Fruit fly (Drosophila melanogaster): Measurements from ENCODE around the gene CG31407.

The CG31407 gene

dm6 chr3R:10034995-10035446, 10.1 kb upstream of the CG31407 start (continued):
- no peak for TF ChIP-seq dysf (GFP tag; IDR thresholded peaks at IDR 0.05)
- no peak for TF ChIP-seq Sry-δ (GFP tag; optimal IDR thresholded peaks at IDR 0.05)
- TF ChIP-seq mirr (GFP tag; optimal IDR thresholded peaks at IDR 0.05), result no peak
- no peak for TF ChIP-seq H2.0 (GFP tag; IDR thresholded peaks at IDR 0.05)
- TF ChIP-seq nom (GFP tag; optimal IDR thresholded peaks at IDR 0.05), result no peak
- TF ChIP-seq gro (GFP tag; optimal IDR thresholded peaks at IDR 0.05), result no peak
- no peak for TF ChIP-seq ash1 (GFP tag; optimal IDR thresholded peaks at IDR 0.05)
- TF ChIP-seq fd96Cb (tag; optimal IDR thresholded peaks at IDR 0.05), result no peak
- no peak for TF ChIP-seq al (GFP tag; IDR thresholded peaks at IDR 0.05)
- no peak for TF ChIP-seq HLH54F (GFP tag; optimal IDR thresholded peaks at IDR 0.05)
- no peak for TF ChIP-seq CG4707 (GFP tag; optimal IDR thresholded peaks at IDR 0.05)
- TF ChIP-seq CG1233 (GFP tag; optimal IDR thresholded peaks at IDR 0.05), result no peak
- TF ChIP-seq emc (GFP tag; optimal IDR thresholded peaks at IDR 0.05), result no peak
- no peak for TF ChIP-seq CG14667 (GFP tag; IDR thresholded peaks at IDR 0.05)
- no peak for TF ChIP-seq nmo (GFP tag; optimal IDR thresholded peaks at IDR 0.05)
- no peak for TF ChIP-seq CG7786 (GFP tag; optimal IDR thresholded peaks at IDR 0.05)
- TF ChIP-seq CG10654 (GFP tag; optimal IDR thresholded peaks at IDR 0.05), result no peak
- 0 out of 3 replicates have a peak, but pooled peaks have one; percentile 39 for TF ChIP-seq mld (GFP tag; IDR thresholded peaks at IDR 0.05; ENCODE audit: partially characterized antibody)
- no peak for TF ChIP-seq Optix (GFP tag; IDR thresholded peaks at IDR 0.05)
- no peak for TF ChIP-seq ase (GFP tag; IDR thresholded peaks at IDR 0.05)
- no peak for TF ChIP-seq Jarid2 (GFP tag; optimal IDR thresholded peaks at IDR 0.05)
- TF ChIP-seq Atf-2 (GFP tag; optimal IDR thresholded peaks at IDR 0.05), result no peak
- TF ChIP-seq kah (GFP tag; optimal IDR thresholded peaks at IDR 0.05), result no peak
- TF ChIP-seq CG2678 (tag; optimal IDR thresholded peaks at IDR 0.05), result peak; percentile 16
- TF ChIP-seq CG10565 (GFP tag; optimal IDR thresholded peaks at IDR 0.05), result no peak
- no peak for TF ChIP-seq CG9609 (GFP tag; optimal IDR thresholded peaks at IDR 0.05)
- TF ChIP-seq ATbp (GFP tag; optimal IDR thresholded peaks at IDR 0.05), result no peak
- TF ChIP-seq gcm2 (GFP tag; optimal IDR thresholded peaks at IDR 0.05), result no peak
- TF ChIP-seq CG11560 (tag; IDR thresholded peaks at IDR 0.05), result no peak
- TF ChIP-seq pnt (GFP tag; optimal IDR thresholded peaks at IDR 0.05), result no peak
- peak in 1 of 2 experiments; percentile 44 for TF ChIP-seq Eip74EF (GFP tag; optimal IDR thresholded peaks at IDR 0.05)
- no peak for TF ChIP-seq CG9437 (GFP tag; optimal IDR thresholded peaks at IDR 0.05)
- TF ChIP-seq Camta (GFP tag; optimal IDR thresholded peaks at IDR 0.05), result no peak
- peak; percentile 32; the same call in 1 of the 3 replicates for TF ChIP-seq CG17361 (GFP tag; IDR thresholded peaks at IDR 0.05)
- peak; percentile 56 to 82 for TF ChIP-seq Trl (optimal IDR thresholded peaks at IDR 0.05)
- no peak for TF ChIP-seq Trl (GFP tag; optimal IDR thresholded peaks at IDR 0.05)
- no peak for TF ChIP-seq sima (GFP tag; optimal IDR thresholded peaks at IDR 0.05)
- TF ChIP-seq inv (GFP tag; IDR thresholded peaks at IDR 0.05; ENCODE audit: partially characterized antibody), result no peak
- TF ChIP-seq CG8290 (GFP tag; optimal IDR thresholded peaks at IDR 0.05), result no peak
- TF ChIP-seq CG8290 (tag; optimal IDR thresholded peaks at IDR 0.05), result peak in 1 of 2 experiments; percentile 6
- no peak for TF ChIP-seq Dek (tag; optimal IDR thresholded peaks at IDR 0.05)
- TF ChIP-seq Fer3 (tag; optimal IDR thresholded peaks at IDR 0.05), result no peak
- no peak for TF ChIP-seq btn (GFP tag; optimal IDR thresholded peaks at IDR 0.05)
- no peak for TF ChIP-seq CG31365 (tag; optimal IDR thresholded peaks at IDR 0.05)
- no peak for TF ChIP-seq peb (GFP tag; IDR thresholded peaks at IDR 0.05)
- TF ChIP-seq chinmo (GFP tag; IDR thresholded peaks at IDR 0.05; ENCODE audit: partially characterized antibody), result 0 out of 4 replicates have a peak, but pooled peaks have one; percentile 44
- no peak for TF ChIP-seq wdn (GFP tag; IDR thresholded peaks at IDR 0.05)
- TF ChIP-seq lab (GFP tag; optimal IDR thresholded peaks at IDR 0.05), result no peak
- TF ChIP-seq MBD-R2 (GFP tag; IDR thresholded peaks at IDR 0.05), result no peak
- TF ChIP-seq nau (GFP tag; optimal IDR thresholded peaks at IDR 0.05), result no peak
- no peak for TF ChIP-seq nerfin-1 (tag; optimal IDR thresholded peaks at IDR 0.05)
- no peak for TF ChIP-seq CG18476 (GFP tag; optimal IDR thresholded peaks at IDR 0.05)

Data from whole organism, embryonic.